Worm (Caenorhabditis elegans): ENCODE measurements around the gene rrsr-1.

Gene rrsr-1

DNA sequence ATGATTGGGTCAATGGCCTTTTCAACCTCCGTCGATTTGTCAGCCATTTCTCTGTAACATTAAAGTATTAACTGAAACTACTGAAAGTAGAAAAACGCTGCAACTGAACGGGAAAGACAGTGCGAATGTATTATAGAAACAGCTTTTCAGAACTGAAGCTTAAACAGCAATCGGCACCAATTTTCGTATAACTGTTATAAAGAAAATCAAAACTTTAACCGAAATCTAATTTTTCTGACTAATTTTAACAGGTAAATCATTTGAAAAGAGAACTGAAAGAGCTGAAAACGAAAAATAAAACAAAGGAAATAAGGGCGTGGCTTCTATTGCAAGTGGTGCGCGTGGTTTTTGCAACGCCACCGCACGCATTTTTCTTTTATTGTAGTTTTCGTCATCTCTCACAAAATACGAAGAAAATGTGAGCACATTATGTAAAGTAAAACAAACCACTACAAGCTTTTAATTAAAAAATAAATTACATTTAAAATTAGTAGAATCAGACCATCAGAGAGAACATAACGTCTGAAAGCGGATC is at the start of gene rrsr-1:
Gene rrsr-1, minus strand, starts transcription at position 51 of the 535 bp plus-strand sequence.
- TF ChIP-seq nhr-43 (tag; optimal IDR thresholded peaks at IDR 0.05; ENCODE audit: poor library complexity, severe bottlenecking) (peak; percentile 53), fkh-2 (tag; optimal IDR thresholded peaks at IDR 0.05) (no peak), lin-15B (tag; optimal IDR thresholded peaks at IDR 0.05) (peak; percentile 5), egl-5 (tag; optimal IDR thresholded peaks at IDR 0.05) (peak; percentile 46), snpc-4 (tag; optimal IDR thresholded peaks at IDR 0.05) (peak; percentile 54), lin-39 (tag; optimal IDR thresholded peaks at IDR 0.05) (no peak)

DNA sequence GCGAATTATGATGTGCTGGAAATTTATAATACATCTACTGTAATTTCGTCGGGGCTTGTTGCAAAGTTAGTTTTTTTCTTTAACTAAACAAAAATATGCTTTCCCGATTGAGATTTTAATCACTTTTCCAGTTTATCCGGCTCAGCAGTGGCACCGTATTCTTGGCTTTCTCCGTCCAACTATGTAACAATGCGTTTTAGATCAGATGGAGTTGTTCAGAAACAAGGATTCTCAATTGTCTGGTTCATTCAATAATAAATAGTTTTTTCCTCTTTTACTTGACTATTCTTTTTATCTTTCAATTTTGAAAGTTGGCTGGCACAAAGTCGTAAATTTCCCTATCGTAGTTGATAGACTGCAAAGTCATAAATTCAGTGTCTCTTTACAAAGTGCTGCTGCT is 49.3 kb upstream of the rrsr-1 start, which contains the start of gene clec-56:
Gene clec-56, plus strand, starts transcription at position 301 of the 400 bp plus-strand sequence.
- TF ChIP-seq unc-39 (tag; optimal IDR thresholded peaks at IDR 0.05) = no peak
- no peak for TF ChIP-seq ceh-9 (tag; optimal IDR thresholded peaks at IDR 0.05)
- TF ChIP-seq egl-27 (tag; optimal IDR thresholded peaks at IDR 0.05) = no peak
- no peak for TF ChIP-seq zag-1 (tag; optimal IDR thresholded peaks at IDR 0.05)
- TF ChIP-seq lin-15B (tag; optimal IDR thresholded peaks at IDR 0.05) = no peak
- peak; percentile 5 for TF ChIP-seq pqm-1 (tag; optimal IDR thresholded peaks at IDR 0.05)
- TF ChIP-seq hmg-11 (tag; optimal IDR thresholded peaks at IDR 0.05) = no peak
- TF ChIP-seq elt-2 (tag; optimal IDR thresholded peaks at IDR 0.05) = peak; percentile 38
- no peak for TF ChIP-seq nhr-25 (tag; optimal IDR thresholded peaks at IDR 0.05)

DNA sequence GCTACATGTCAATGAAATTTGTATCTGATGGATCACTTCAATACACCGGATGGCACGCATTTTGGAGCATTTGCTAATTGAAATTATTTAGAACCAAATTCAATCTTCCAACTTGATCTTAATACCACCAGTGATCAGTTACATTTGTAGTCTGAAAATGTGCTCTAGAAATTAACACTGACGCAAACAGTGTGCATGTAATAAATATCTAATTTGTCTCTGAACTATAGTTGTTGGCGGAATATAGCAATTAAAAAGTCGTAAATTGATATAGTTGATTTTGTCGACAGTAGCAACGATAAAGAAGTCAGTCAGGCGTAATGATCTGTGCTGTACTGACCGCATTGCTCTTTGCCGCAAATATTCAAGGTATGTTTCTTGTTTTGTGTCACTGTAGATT is 47.4 kb upstream of the rrsr-1 start, which contains the start of gene clec-227:
Gene clec-227, plus strand, starts transcription at position 301 of the 400 bp plus-strand sequence.
- TF ChIP-seq elt-1 (tag; optimal IDR thresholded peaks at IDR 0.05) (no peak), ceh-28 (tag; optimal IDR thresholded peaks at IDR 0.05) (no peak), lsy-12 (tag; optimal IDR thresholded peaks at IDR 0.05) (no peak), R02D3.7 (tag; optimal IDR thresholded peaks at IDR 0.05) (no peak), nhr-11 (tag; optimal IDR thresholded peaks at IDR 0.05) (no peak), tbx-2 (tag; optimal IDR thresholded peaks at IDR 0.05) (no peak), nfya-1 (tag; optimal IDR thresholded peaks at IDR 0.05; ENCODE audit: insufficient read depth) (no peak), lin-15B (tag; optimal IDR thresholded peaks at IDR 0.05) (no peak), pha-4 (tag; optimal IDR thresholded peaks at IDR 0.05) (no peak), egl-5 (tag; optimal IDR thresholded peaks at IDR 0.05) (no peak), nhr-25 (tag; optimal IDR thresholded peaks at IDR 0.05) (no peak), unc-39 (tag; optimal IDR thresholded peaks at IDR 0.05) (no peak), ztf-4 (tag; optimal IDR thresholded peaks at IDR 0.05) (no peak), ztf-11 (tag; optimal IDR thresholded peaks at IDR 0.05) (no peak), mml-1 (tag; optimal IDR thresholded peaks at IDR 0.05) (no peak)

DNA sequence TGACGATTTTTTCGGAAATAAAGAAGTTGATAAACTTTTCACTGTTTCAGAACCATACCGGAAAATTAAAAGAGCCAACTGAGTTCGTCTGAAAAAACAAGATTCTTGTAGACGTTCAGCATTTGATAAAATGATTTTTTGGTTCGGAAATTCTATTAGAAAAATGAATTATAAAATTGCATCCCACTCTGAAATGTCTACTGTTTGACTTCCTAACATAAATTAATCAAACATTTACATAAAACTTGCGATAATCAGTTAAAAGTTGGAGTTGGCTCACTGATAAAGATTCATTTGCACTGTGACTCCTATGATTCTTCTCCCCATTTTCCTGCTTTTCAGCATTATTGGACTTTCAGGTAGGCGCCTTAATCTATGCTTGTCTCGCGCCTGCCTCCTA is 44.1 kb upstream of the rrsr-1 start, which contains the start of gene clec-57:
Gene clec-57, plus strand, starts transcription at position 301 of the 400 bp plus-strand sequence.
- TF ChIP-seq nhr-76 (tag; optimal IDR thresholded peaks at IDR 0.05) = no peak
- no peak for TF ChIP-seq ceh-82 (tag; optimal IDR thresholded peaks at IDR 0.05)
- no peak for TF ChIP-seq eor-1 (tag; optimal IDR thresholded peaks at IDR 0.05)
- TF ChIP-seq nfya-1 (tag; optimal IDR thresholded peaks at IDR 0.05; ENCODE audit: insufficient read depth) = no peak
- no peak for TF ChIP-seq ceh-9 (tag; optimal IDR thresholded peaks at IDR 0.05)
- TF ChIP-seq jun-1 (tag; optimal IDR thresholded peaks at IDR 0.05) = no peak
- no peak for TF ChIP-seq nhr-77 (tag; optimal IDR thresholded peaks at IDR 0.05)

DNA sequence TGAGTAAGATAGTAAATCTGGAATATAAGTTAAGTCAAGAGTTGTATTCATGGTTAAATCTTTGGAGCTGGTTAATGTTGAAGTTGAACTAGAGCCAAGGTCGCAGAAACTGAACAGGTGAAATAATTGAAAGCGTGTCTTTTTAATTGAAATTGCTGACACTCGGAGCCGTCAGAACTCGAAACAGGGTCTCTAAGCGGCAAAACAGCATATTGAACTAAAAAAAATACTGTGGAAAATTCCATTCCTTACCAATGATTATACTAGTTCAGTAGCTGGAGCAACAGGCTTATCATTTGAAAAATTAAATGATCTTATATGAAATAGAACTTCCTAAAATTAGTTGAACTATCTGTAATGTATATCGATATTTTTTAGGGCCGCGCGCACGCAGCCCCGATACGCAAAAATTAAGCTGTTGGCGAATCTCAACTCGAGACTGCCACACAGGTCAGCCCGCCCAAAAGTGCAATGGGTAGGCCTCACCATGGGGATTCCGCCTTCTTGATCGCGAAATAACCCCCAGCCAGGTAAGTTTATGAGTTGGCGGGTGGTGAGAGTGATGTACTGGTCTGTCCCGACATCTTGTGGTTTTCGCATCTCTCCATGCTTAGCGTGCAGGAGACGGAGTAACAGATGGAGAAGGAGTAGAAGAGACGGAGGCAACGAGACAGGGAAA is 43.5 kb upstream of the rrsr-1 start, which contains the start of gene srz-97:
Gene srz-97, minus strand, starts transcription at position 51 of the 679 bp plus-strand sequence.
- no peak for TF ChIP-seq zag-1 (tag; optimal IDR thresholded peaks at IDR 0.05)
- peak; percentile 54 for TF ChIP-seq pqm-1 (tag; optimal IDR thresholded peaks at IDR 0.05)
- TF ChIP-seq nhr-25 (tag; optimal IDR thresholded peaks at IDR 0.05) = peak; percentile 54
- TF ChIP-seq nhr-43 (tag; optimal IDR thresholded peaks at IDR 0.05; ENCODE audit: poor library complexity, severe bottlenecking) = peak; percentile 34
- TF ChIP-seq elt-2 (tag; optimal IDR thresholded peaks at IDR 0.05) = peak; percentile 47
- TF ChIP-seq nhr-76 (tag; optimal IDR thresholded peaks at IDR 0.05) = no peak
- peak; percentile 97 for TF ChIP-seq snpc-4 (tag; optimal IDR thresholded peaks at IDR 0.05)
- no peak for TF ChIP-seq ceh-28 (tag; optimal IDR thresholded peaks at IDR 0.05)
- peak; percentile 42 for TF ChIP-seq nhr-77 (tag; optimal IDR thresholded peaks at IDR 0.05)
- TF ChIP-seq R02D3.7 (tag; optimal IDR thresholded peaks at IDR 0.05) = peak; percentile 36
- no peak for TF ChIP-seq nhr-11 (tag; optimal IDR thresholded peaks at IDR 0.05)

Measured in whole organism, L3 larva.